Fruit fly (Drosophila melanogaster) whole organism, wandering third instar larva: ENCODE measurements around the gene CG6094.

ENCODE experiments used
- Abd-B ChIP-seq: fragments of >200 bp; optimal IDR thresholded peaks from 2 replicates; lab custom pipeline; 2017; ENCODE audit warnings: missing biosample characterization, missing genetic modification characterization
- Dif ChIP-seq: fragments of 200-275, 200-300 bp; sonication (Bioruptor generic); optimal IDR thresholded peaks from 2 replicates; lab custom pipeline; 2018; ENCODE audit warnings: missing biosample characterization, missing genetic modification characterization; ENCODE audit not compliant: partially characterized antibody
- HLH106 ChIP-seq: fragments of 200-800 bp; optimal IDR thresholded peaks from 3 replicates; lab custom pipeline; 2019; ENCODE audit warnings: missing biosample characterization, mild to moderate bottlenecking, missing genetic modification characterization, moderate library complexity
- Vsx2 ChIP-seq: fragments of 200-300, 225-300 bp; sonication (Bioruptor generic); optimal IDR thresholded peaks from 2 replicates; lab custom pipeline; 2018; ENCODE audit warnings: missing biosample characterization, missing genetic modification characterization; ENCODE audit not compliant: partially characterized antibody
- h ChIP-seq: fragments of 200-800 bp; sonication (Bioruptor generic); optimal IDR thresholded peaks from 3 replicates; lab custom pipeline; 2016; ENCODE audit warnings: missing biosample characterization, mild to moderate bottlenecking, missing genetic modification characterization
- lola ChIP-seq: fragments of >200 bp; optimal IDR thresholded peaks from 2 replicates; lab custom pipeline; 2017; ENCODE audit warnings: missing biosample characterization, missing genetic modification characterization
- psq ChIP-seq: fragments of 200-800 bp; sonication (Bioruptor generic); optimal IDR thresholded peaks from 3 replicates; lab custom pipeline; 2017; ENCODE audit warnings: missing biosample characterization, mild to moderate bottlenecking, missing genetic modification characterization, moderate library complexity
- tai ChIP-seq: sonication (Bioruptor generic); optimal IDR thresholded peaks from 2 replicates; lab custom pipeline; 2016; ENCODE audit warnings: missing biosample characterization, missing genetic modification characterization
- usp ChIP-seq: fragments of >200 bp; optimal IDR thresholded peaks from 2 replicates; lab custom pipeline; 2017; ENCODE audit warnings: missing biosample characterization, missing genetic modification characterization

DNA sequence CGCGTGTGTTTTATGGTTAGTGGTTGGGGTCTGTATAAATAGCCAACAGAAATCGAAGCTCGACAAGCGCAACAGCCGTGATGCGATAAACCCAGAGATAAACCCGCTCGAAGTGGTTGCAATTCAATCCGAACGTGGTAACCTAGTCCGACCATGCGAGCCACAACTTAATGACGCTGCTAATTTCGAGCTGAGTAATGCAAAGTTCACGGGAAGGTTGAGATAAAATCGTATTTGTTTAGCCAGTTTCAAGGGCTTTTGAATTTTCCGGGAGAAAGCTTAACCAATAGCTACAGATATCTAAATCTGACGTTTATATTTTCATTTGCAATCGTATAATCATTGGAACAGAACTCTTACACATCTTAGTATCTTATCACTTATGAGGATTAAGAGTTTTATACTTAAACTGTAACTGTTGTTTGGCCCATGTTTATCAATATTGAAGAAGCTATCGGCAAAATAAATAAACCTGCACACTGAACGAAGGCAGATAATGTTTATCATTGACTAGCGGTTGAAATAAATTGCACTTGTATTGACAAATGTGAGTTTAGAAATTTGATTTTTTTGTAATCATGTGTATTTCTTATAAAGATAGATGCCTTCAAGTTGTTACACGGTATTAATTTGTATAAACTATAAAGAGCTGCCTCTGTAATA, 7.1 kb downstream of the CG6094 start:
- TF ChIP-seq Vsx2 (GFP tag; lab: Kevin White, UChicago) (no peak), Dif (GFP tag; lab: Kevin White, UChicago) (no peak), psq (GFP tag; lab: Kevin White, UChicago) (no peak), HLH106 (tag; lab: Kevin White, UChicago) (no peak), Abd-B (GFP tag; lab: Kevin White, UChicago) (no peak), lola (GFP tag; lab: Kevin White, UChicago) (no peak), tai (GFP tag; lab: Kevin White, UChicago) (no peak), h (GFP tag; lab: Kevin White, UChicago) (no peak), usp (no peak)
